Worm (Caenorhabditis elegans): ENCODE measurements around the gene mdt-19.
"Not testable (repeated sequence)": the region's sequence is repeated elsewhere in the genome, so short reads cannot be mapped to it uniquely, and the experiment has no call there.

mdt-19 gene

ce11 chrIII:2563033-2563656 is 34.7 kb upstream of the mdt-19 start:
- no peak for TF ChIP-seq aly-1 (tag; optimal IDR thresholded peaks at IDR 0.05)
- no peak for TF ChIP-seq tra-4 (tag; optimal IDR thresholded peaks at IDR 0.05)

- not testable (repeated sequence) for TF ChIP-seq hmg-4 (GFP tag; optimal IDR thresholded peaks at IDR 0.05); hmbx-1 (tag; optimal IDR thresholded peaks at IDR 0.05); B0310.2 (tag; optimal IDR thresholded peaks at IDR 0.05)
Measured at ce11 chrIII:2563883-2564282, 34.0 kb upstream of the mdt-19 start, which contains the start of gene Y54F10AM.11. Gene Y54F10AM.11, minus strand, starts transcription at chrIII:2563983.

ce11 chrIII:2571447-2571846 is 26.4 kb upstream of the mdt-19 start, which contains the start of gene Y54F10AR.2:
Gene Y54F10AR.2, minus strand, starts transcription at chrIII:2571547.
- TF ChIP-seq ama-1 (optimal IDR thresholded peaks at IDR 0.05) (no peak), aly-1 (tag; optimal IDR thresholded peaks at IDR 0.05) (no peak), tbx-11 (GFP tag; IDR thresholded peaks at IDR 0.05) (no peak), F13C5.2 (tag; optimal IDR thresholded peaks at IDR 0.05) (no peak), scrt-1 (GFP tag; IDR thresholded peaks at IDR 0.05) (no peak), hmbx-1 (tag; optimal IDR thresholded peaks at IDR 0.05) (no peak), pes-1 (GFP tag; IDR thresholded peaks at IDR 0.05) (no peak), flt-1 (GFP tag; IDR thresholded peaks at IDR 0.05) (no peak), ceh-36 (tag; optimal IDR thresholded peaks at IDR 0.05) (no peak), hmg-4 (GFP tag; optimal IDR thresholded peaks at IDR 0.05) (no peak)

- TF ChIP-seq F13C5.2 (tag; optimal IDR thresholded peaks at IDR 0.05) (no peak), ets-7 (tag; optimal IDR thresholded peaks at IDR 0.05) (no peak), hmbx-1 (tag; optimal IDR thresholded peaks at IDR 0.05) (no peak), tra-4 (tag; optimal IDR thresholded peaks at IDR 0.05) (no peak), ceh-36 (tag; optimal IDR thresholded peaks at IDR 0.05) (no peak), tbx-11 (GFP tag; IDR thresholded peaks at IDR 0.05) (no peak), hmg-4 (GFP tag; optimal IDR thresholded peaks at IDR 0.05) (no peak), scrt-1 (GFP tag; IDR thresholded peaks at IDR 0.05) (no peak), flt-1 (GFP tag; IDR thresholded peaks at IDR 0.05) (no peak), hnd-1 (tag; optimal IDR thresholded peaks at IDR 0.05) (no peak)
Measured at ce11 chrIII:2572421-2572820, 25.4 kb upstream of the mdt-19 start.

- no peak for TF ChIP-seq scrt-1 (GFP tag; IDR thresholded peaks at IDR 0.05)
Measured at ce11 chrIII:2575635-2576164, 22.2 kb upstream of the mdt-19 start, which contains the start of gene Y54F10AR.1. Gene Y54F10AR.1, minus strand, starts transcription at chrIII:2575685.

ce11 chrIII:2576360-2577259 is 21.2 kb upstream of the mdt-19 start:
- 0 out of 2 replicates have a peak, but pooled peaks have one; percentile 47 for TF ChIP-seq pes-1 (GFP tag; IDR thresholded peaks at IDR 0.05)
- no peak for TF ChIP-seq hmbx-1 (tag; optimal IDR thresholded peaks at IDR 0.05)
- TF ChIP-seq F13C5.2 (tag; optimal IDR thresholded peaks at IDR 0.05), result peak; percentile 55
- TF ChIP-seq hmg-4 (GFP tag; optimal IDR thresholded peaks at IDR 0.05), result peak; percentile 28

- TF ChIP-seq ama-1 (optimal IDR thresholded peaks at IDR 0.05) (no peak), ceh-36 (tag; optimal IDR thresholded peaks at IDR 0.05) (peak; percentile 83)
Measured at ce11 chrIII:2577982-2578381, 19.9 kb upstream of the mdt-19 start.

ce11 chrIII:2578563-2578962 is 19.3 kb upstream of the mdt-19 start:
- TF ChIP-seq hmg-4 (GFP tag; optimal IDR thresholded peaks at IDR 0.05), result no peak
- TF ChIP-seq hnd-1 (tag; optimal IDR thresholded peaks at IDR 0.05), result no peak

ce11 chrIII:2578993-2579392 is 18.9 kb upstream of the mdt-19 start, which contains the start of gene Y71H2B.8:
Gene Y71H2B.8, plus strand, starts transcription at chrIII:2579293.
- TF ChIP-seq ets-7 (tag; optimal IDR thresholded peaks at IDR 0.05) (no peak), tbx-37 (GFP tag; conservative IDR thresholded peaks at IDR 0.05) (no peak)

ce11 chrIII:2586193-2586592 is 11.7 kb upstream of the mdt-19 start, which contains the start of gene gpa-17:
Gene gpa-17, plus strand, starts transcription at chrIII:2586555.
- TF ChIP-seq tbx-37 (GFP tag; conservative IDR thresholded peaks at IDR 0.05) (no peak), tra-4 (tag; optimal IDR thresholded peaks at IDR 0.05) (no peak), tbx-11 (GFP tag; IDR thresholded peaks at IDR 0.05) (no peak), scrt-1 (GFP tag; IDR thresholded peaks at IDR 0.05) (no peak), hnd-1 (tag; optimal IDR thresholded peaks at IDR 0.05) (no peak), aly-1 (tag; optimal IDR thresholded peaks at IDR 0.05) (no peak), ceh-13 (GFP tag; optimal IDR thresholded peaks at IDR 0.05) (no peak), B0310.2 (tag; optimal IDR thresholded peaks at IDR 0.05) (no peak), F13C5.2 (tag; optimal IDR thresholded peaks at IDR 0.05) (no peak)
